Fruit fly (Drosophila melanogaster) whole organism, embryonic: ENCODE measurements around the gene CG43998.
A peak's percentile ranks its signal among the peaks of the same experiment; 100 is the strongest.

ENCODE experiments used
- B-H1 ChIP-seq: fragments of 200-800 bp; sonication (Bioruptor generic); IDR thresholded peaks from 3 replicates; pipeline ENCODE4 v1.3.6; 2022; ENCODE audit warnings: missing biosample characterization, missing genetic modification characterization
- BtbVII ChIP-seq: fragments of 200-800 bp; sonication (Bioruptor generic); optimal IDR thresholded peaks from 3 replicates; lab custom pipeline; 2017; ENCODE audit warnings: missing biosample characterization, mild to moderate bottlenecking, missing genetic modification characterization
- CG10147 ChIP-seq: fragments of 200-800 bp; sonication (Bioruptor generic); optimal IDR thresholded peaks from 2 replicates; lab custom pipeline; 2019; ENCODE audit warnings: missing biosample characterization, mild to moderate bottlenecking, missing genetic modification characterization, moderate library complexity
- CG10267 ChIP-seq: fragments of 200-800 bp; sonication (Bioruptor generic); optimal IDR thresholded peaks from 2 replicates; lab custom pipeline; 2018; ENCODE audit warnings: missing biosample characterization, mild to moderate bottlenecking, missing genetic modification characterization, moderate library complexity
- CG13287 ChIP-seq: fragments of 200-800 bp; sonication (Bioruptor generic); IDR thresholded peaks from 2 replicates; pipeline ENCODE4 v1.3.6; 2022; ENCODE audit warnings: missing biosample characterization, missing genetic modification characterization; ENCODE audit not compliant: partially characterized antibody
- CG13296 ChIP-seq: fragments of 200-800 bp; sonication (Bioruptor generic); optimal IDR thresholded peaks from 3 replicates; lab custom pipeline; 2018; ENCODE audit warnings: missing biosample characterization, mild to moderate bottlenecking, missing genetic modification characterization
- CG13775 ChIP-seq: fragments of 200-800 bp; sonication (Bioruptor generic); optimal IDR thresholded peaks from 3 replicates; lab custom pipeline; 2017; ENCODE audit warnings: missing biosample characterization, mild to moderate bottlenecking, missing genetic modification characterization
- CG16863 ChIP-seq: fragments of 200-800 bp; sonication (Bioruptor generic); optimal IDR thresholded peaks from 3 replicates; lab custom pipeline; 2016; ENCODE audit warnings: missing biosample characterization, missing genetic modification characterization
- CG17359 ChIP-seq: fragments of 200-800 bp; sonication (Bioruptor generic); optimal IDR thresholded peaks from 3 replicates; lab custom pipeline; 2018; ENCODE audit warnings: missing biosample characterization, mild to moderate bottlenecking, missing genetic modification characterization, moderate library complexity
- CG17802 ChIP-seq: fragments of 200-800 bp; sonication (Bioruptor generic); optimal IDR thresholded peaks from 2 replicates; lab custom pipeline; 2018; ENCODE audit warnings: missing biosample characterization, mild to moderate bottlenecking, missing genetic modification characterization, moderate library complexity
- CG2120 ChIP-seq: fragments of 200-800 bp; sonication (Bioruptor generic); optimal IDR thresholded peaks from 3 replicates; lab custom pipeline; 2016; ENCODE audit warnings: missing biosample characterization, missing genetic modification characterization
- CG31224 ChIP-seq: fragments of 200-800 bp; sonication (Bioruptor generic); IDR thresholded peaks from 2 replicates; pipeline ENCODE4 v1.3.6; 2022; ENCODE audit warnings: missing biosample characterization, missing genetic modification characterization
- CG31388 ChIP-seq: fragments of 200-800 bp; sonication (Bioruptor generic); optimal IDR thresholded peaks from 2 replicates; lab custom pipeline; 2016; ENCODE audit warnings: missing biosample characterization, missing genetic modification characterization
- CG32772 ChIP-seq: fragments of 200-800 bp; sonication (Bioruptor generic); IDR thresholded peaks from 2 replicates; pipeline ENCODE4 v1.3.6; 2022; ENCODE audit warnings: missing biosample characterization, missing genetic modification characterization
- CG3281 ChIP-seq: fragments of 200-800 bp; sonication (Bioruptor generic); optimal IDR thresholded peaks from 3 replicates; lab custom pipeline; 2017; ENCODE audit warnings: missing biosample characterization, mild to moderate bottlenecking, missing genetic modification characterization
- CG4328 ChIP-seq: fragments of 200-800 bp; sonication (Bioruptor generic); optimal IDR thresholded peaks from 3 replicates; lab custom pipeline; 2017; ENCODE audit warnings: missing biosample characterization, missing genetic modification reagents, missing genetic modification characterization
- CG6791 ChIP-seq: fragments of 200-800 bp; sonication (Bioruptor generic); IDR thresholded peaks from 3 replicates; pipeline ENCODE4 v1.3.6; 2022; ENCODE audit warnings: missing biosample characterization, missing genetic modification characterization; ENCODE audit not compliant: partially characterized antibody
- CG7271 ChIP-seq: fragments of 200-800 bp; sonication (Bioruptor generic); optimal IDR thresholded peaks from 2 replicates; lab custom pipeline; 2018; ENCODE audit warnings: missing biosample characterization, mild to moderate bottlenecking, missing genetic modification characterization, moderate library complexity
- CG8388 ChIP-seq: fragments of 200-800 bp; sonication (Bioruptor generic); optimal IDR thresholded peaks from 2 replicates; lab custom pipeline; 2019; ENCODE audit warnings: missing biosample characterization, mild to moderate bottlenecking, missing genetic modification characterization, moderate library complexity
- CTCF ChIP-seq: fragments of 200-800 bp; sonication (Bioruptor generic); optimal IDR thresholded peaks from 2 replicates; lab custom pipeline; 2017; ENCODE audit warnings: missing biosample characterization, mild to moderate bottlenecking, missing genetic modification characterization, moderate library complexity
- Dek ChIP-seq: fragments of 200-800 bp; sonication (Bioruptor generic); optimal IDR thresholded peaks from 3 replicates; lab custom pipeline; 2019; ENCODE audit warnings: missing biosample characterization, mild to moderate bottlenecking, missing genetic modification characterization, moderate library complexity
- Dip2 ChIP-seq: fragments of 200-800 bp; sonication (Bioruptor generic); IDR thresholded peaks from 2 replicates; pipeline ENCODE4 v1.3.6; 2022; ENCODE audit warnings: missing biosample characterization, missing genetic modification characterization
- H15 ChIP-seq: fragments of 200-800 bp; sonication (Bioruptor generic); IDR thresholded peaks from 3 replicates; pipeline ENCODE4 v1.3.6; 2022; ENCODE audit warnings: missing biosample characterization, missing genetic modification characterization
- Optix ChIP-seq: fragments of 200-800 bp; sonication (Bioruptor generic); IDR thresholded peaks from 3 replicates; pipeline ENCODE4 v1.3.6; 2022; ENCODE audit warnings: missing biosample characterization, missing genetic modification characterization
- Poxn ChIP-seq: fragments of 200-800 bp; sonication (Bioruptor generic); IDR thresholded peaks from 2 replicates; pipeline ENCODE4 v1.3.6; 2022; ENCODE audit warnings: missing biosample characterization, missing genetic modification characterization
- Sox102F ChIP-seq: fragments of 200-800 bp; sonication (Bioruptor generic); optimal IDR thresholded peaks from 2 replicates; lab custom pipeline; 2018; ENCODE audit warnings: missing biosample characterization, mild to moderate bottlenecking, missing genetic modification characterization, moderate library complexity
- Sry-δ ChIP-seq: fragments of 200-800 bp; sonication (Bioruptor generic); optimal IDR thresholded peaks from 2 replicates; lab custom pipeline; 2016; ENCODE audit warnings: missing biosample characterization, missing genetic modification characterization
- Taf1 ChIP-seq: fragments of 200-800 bp; sonication (Bioruptor generic); IDR thresholded peaks from 2 replicates; pipeline ENCODE4 v1.3.6; 2022; ENCODE audit warnings: missing biosample characterization, missing genetic modification characterization
- Trl ChIP-seq, 3 experiments: fragments of >200 bp in 2 of 3; fragments of 200-800 bp in 1 of 3; sonication (Bioruptor generic) in 1 of 3; optimal IDR thresholded peaks; 2 replicates in 1 of 3; 3 replicates in 2 of 3; lab custom pipeline; 2016 to 2017; ENCODE audit warnings: missing biosample characterization in 1 of 3, missing genetic modification characterization in 1 of 3
- YL-1 ChIP-seq: fragments of 200-800 bp; sonication (Bioruptor generic); optimal IDR thresholded peaks from 3 replicates; lab custom pipeline; 2017; ENCODE audit warnings: missing biosample characterization, mild to moderate bottlenecking, missing genetic modification characterization
- crc ChIP-seq: fragments of 200-800 bp; sonication (Bioruptor generic); optimal IDR thresholded peaks from 2 replicates; lab custom pipeline; 2016; ENCODE audit warnings: missing biosample characterization, missing genetic modification characterization
- dmrt11E ChIP-seq: fragments of 200-800 bp; sonication (Bioruptor generic); optimal IDR thresholded peaks from 3 replicates; lab custom pipeline; 2018; ENCODE audit warnings: missing biosample characterization, mild to moderate bottlenecking, missing genetic modification characterization, moderate library complexity
- fd102C ChIP-seq: fragments of 200-800 bp; sonication (Bioruptor generic); optimal IDR thresholded peaks from 2 replicates; lab custom pipeline; 2018; ENCODE audit warnings: missing biosample characterization, mild to moderate bottlenecking, missing genetic modification characterization, moderate library complexity
- gcm ChIP-seq: fragments of 200-800 bp; sonication (Bioruptor generic); optimal IDR thresholded peaks from 2 replicates; lab custom pipeline; 2019; ENCODE audit warnings: missing biosample characterization, mild to moderate bottlenecking, missing genetic modification characterization, moderate library complexity
- gt ChIP-seq: fragments of 200-800 bp; sonication (Bioruptor generic); IDR thresholded peaks from 2 replicates; pipeline ENCODE4 v1.3.6; 2022; ENCODE audit warnings: missing biosample characterization, missing genetic modification characterization
- jumu ChIP-seq: fragments of 200-800 bp; sonication (Bioruptor generic); optimal IDR thresholded peaks from 3 replicates; lab custom pipeline; 2016; ENCODE audit warnings: missing biosample characterization, missing genetic modification characterization
- kah ChIP-seq: fragments of 200-800 bp; sonication (Bioruptor generic); optimal IDR thresholded peaks from 2 replicates; lab custom pipeline; 2018; ENCODE audit warnings: missing biosample characterization, mild to moderate bottlenecking, missing genetic modification characterization
- lmd ChIP-seq: fragments of 200-800 bp; sonication (Bioruptor generic); IDR thresholded peaks from 2 replicates; pipeline ENCODE4 v1.3.6; 2022; ENCODE audit warnings: missing biosample characterization, missing genetic modification characterization
- mld ChIP-seq: fragments of 200-800 bp; sonication (Bioruptor generic); IDR thresholded peaks from 3 replicates; pipeline ENCODE4 v1.3.6; 2022; ENCODE audit warnings: missing biosample characterization, missing genetic modification characterization; ENCODE audit not compliant: partially characterized antibody
- org-1 ChIP-seq: fragments of 200-800 bp; sonication (Bioruptor generic); optimal IDR thresholded peaks from 2 replicates; lab custom pipeline; 2017; ENCODE audit warnings: missing biosample characterization, missing genetic modification characterization
- pfk ChIP-seq: fragments of 200-800 bp; sonication (Bioruptor generic); optimal IDR thresholded peaks from 2 replicates; lab custom pipeline; 2018; ENCODE audit warnings: missing biosample characterization, mild to moderate bottlenecking, missing genetic modification characterization, moderate library complexity
- phol ChIP-seq: fragments of 200-800 bp; sonication (Bioruptor generic); optimal IDR thresholded peaks from 3 replicates; lab custom pipeline; 2018; ENCODE audit warnings: missing biosample characterization, mild to moderate bottlenecking, missing genetic modification characterization, moderate library complexity
- psq ChIP-seq: fragments of 200-800 bp; sonication (Bioruptor generic); optimal IDR thresholded peaks from 2 replicates; lab custom pipeline; 2017; ENCODE audit warnings: missing biosample characterization, missing genetic modification characterization
- rib ChIP-seq: fragments of 200-800 bp; sonication (Bioruptor generic); IDR thresholded peaks from 2 replicates; pipeline ENCODE4 v1.3.6; 2022; ENCODE audit warnings: missing biosample characterization, missing genetic modification characterization
- sc ChIP-seq, 3 experiments: fragments of >200 bp in 2 of 3; fragments of 200-800 bp in 1 of 3; sonication (Bioruptor generic) in 1 of 3; optimal IDR thresholded peaks; 2 replicates in 2 of 3; 3 replicates in 1 of 3; lab custom pipeline; 2017; ENCODE audit warnings: mild to moderate bottlenecking in 1 of 3, missing biosample characterization in 1 of 3, missing genetic modification characterization in 1 of 3, missing genetic modification reagents in 1 of 3
- sd ChIP-seq: fragments of 200-800 bp; sonication (Bioruptor generic); optimal IDR thresholded peaks from 3 replicates; lab custom pipeline; 2018; ENCODE audit warnings: missing biosample characterization, mild to moderate bottlenecking, missing genetic modification characterization, moderate library complexity
- sima ChIP-seq: fragments of 200-800 bp; sonication (Bioruptor generic); optimal IDR thresholded peaks from 2 replicates; lab custom pipeline; 2016; ENCODE audit warnings: missing biosample characterization, missing genetic modification characterization
- vvl ChIP-seq: fragments of 200-800 bp; sonication (Bioruptor generic); IDR thresholded peaks from 2 replicates; pipeline ENCODE4 v1.3.6; 2022; ENCODE audit warnings: missing biosample characterization, missing genetic modification characterization
- wor ChIP-seq: fragments of 200-800 bp; sonication (Bioruptor generic); IDR thresholded peaks from 2 replicates; pipeline ENCODE4 v1.3.6; 2022; ENCODE audit warnings: missing biosample characterization, missing genetic modification characterization
- yki ChIP-seq: fragments of >200 bp; optimal IDR thresholded peaks from 3 replicates; lab custom pipeline; 2018
- zf30C ChIP-seq: fragments of 200-800 bp; sonication (Bioruptor generic); optimal IDR thresholded peaks from 3 replicates; lab custom pipeline; 2018; ENCODE audit warnings: missing biosample characterization, mild to moderate bottlenecking, missing genetic modification characterization
- zfh2 ChIP-seq: fragments of 200-800 bp; sonication (Bioruptor generic); optimal IDR thresholded peaks from 2 replicates; lab custom pipeline; 2016; ENCODE audit warnings: missing biosample characterization, missing genetic modification characterization

Gene CG43998

DNA sequence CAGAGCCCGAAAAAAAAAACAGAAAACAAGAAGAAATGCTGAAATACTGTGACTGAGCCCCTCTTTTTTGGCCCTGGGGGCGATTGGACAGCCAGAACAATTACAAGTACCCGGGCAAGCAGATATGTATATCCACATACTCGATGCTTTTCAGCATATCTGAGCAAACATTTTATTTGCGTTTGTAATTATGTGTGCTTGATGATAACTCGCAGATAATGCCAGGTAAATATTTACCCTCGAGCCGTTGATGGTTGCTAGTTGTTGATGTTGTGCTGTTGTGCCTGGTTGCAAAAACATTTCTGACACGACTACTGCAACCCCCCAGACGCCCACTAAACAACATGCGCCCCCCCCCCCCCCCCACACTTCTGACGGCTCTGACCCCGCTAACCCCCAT lies 9.4 kb downstream of the CG43998 start (continued):
- no peak for TF ChIP-seq Sry-δ (GFP tag; lab: Kevin White, UChicago)
- TF ChIP-seq CG7271, result no peak
- no peak for TF ChIP-seq vvl (GFP tag; lab: Robert Waterston, UW)
- no peak for TF ChIP-seq jumu (GFP tag; lab: Kevin White, UChicago)
- TF ChIP-seq fd102C (GFP tag; lab: Kevin White, UChicago), result no peak
- no peak for TF ChIP-seq CG31224 (GFP tag; lab: Robert Waterston, UW)
- TF ChIP-seq CG2120 (GFP tag; lab: Kevin White, UChicago), result no peak
- TF ChIP-seq CG8388 (GFP tag; lab: Kevin White, UChicago), result no peak
- TF ChIP-seq pfk, result no peak
- TF ChIP-seq CG17802 (tag; lab: Kevin White, UChicago), result no peak
- TF ChIP-seq sc (optimal IDR thresholded peaks at IDR 0.05; lab: Kevin White, UChicago), result no peak
- TF ChIP-seq sc (GFP tag; optimal IDR thresholded peaks at IDR 0.05; lab: Kevin White, UChicago), result no peak
- no peak for TF ChIP-seq dmrt11E (tag; lab: Kevin White, UChicago)
- TF ChIP-seq phol, result no peak
- TF ChIP-seq mld (GFP tag; lab: Robert Waterston, UW), result no peak
- peak; percentile 39 for TF ChIP-seq CTCF
- TF ChIP-seq zf30C (GFP tag; lab: Kevin White, UChicago), result no peak
- no peak for TF ChIP-seq gt (GFP tag; lab: Robert Waterston, UW)
- peak; percentile 55 for TF ChIP-seq kah
- TF ChIP-seq CG10147 (GFP tag; lab: Kevin White, UChicago), result peak; percentile 19
- no peak; the same call in 1 of the 2 replicates for TF ChIP-seq lmd (GFP tag; lab: Robert Waterston, UW)
- TF ChIP-seq Trl (optimal IDR thresholded peaks at IDR 0.05; lab: Kevin White, UChicago), result no peak
- no peak for TF ChIP-seq Trl (GFP tag; optimal IDR thresholded peaks at IDR 0.05; lab: Kevin White, UChicago)
- TF ChIP-seq CG13296, result peak; percentile 88
- peak; percentile 63 for TF ChIP-seq CG17359
- no peak for TF ChIP-seq crc
- no peak for TF ChIP-seq sima (GFP tag; lab: Kevin White, UChicago)
- peak; percentile 0 for TF ChIP-seq gcm (GFP tag; lab: Kevin White, UChicago)
- no peak for TF ChIP-seq CG6791 (GFP tag; lab: Robert Waterston, UW)
- no peak for TF ChIP-seq Optix
- peak; percentile 72 for TF ChIP-seq CG3281 (GFP tag; lab: Kevin White, UChicago)
- TF ChIP-seq Dip2, result no peak
- TF ChIP-seq Taf1 (GFP tag; lab: Robert Waterston, UW), result no peak
- TF ChIP-seq org-1 (GFP tag; lab: Kevin White, UChicago), result peak; percentile 47
- TF ChIP-seq rib (GFP tag; lab: Robert Waterston, UW), result no peak
- TF ChIP-seq CG10267 (tag; lab: Kevin White, UChicago), result no peak
- peak; percentile 23 for TF ChIP-seq sd (tag; lab: Kevin White, UChicago)
- TF ChIP-seq psq (GFP tag; lab: Kevin White, UChicago), result no peak
- TF ChIP-seq Dek (tag; lab: Kevin White, UChicago), result no peak
- peak; percentile 30 for TF ChIP-seq CG4328
- no peak for TF ChIP-seq H15 (GFP tag; lab: Robert Waterston, UW)
- TF ChIP-seq Sox102F (GFP tag; lab: Kevin White, UChicago), result peak; percentile 10
- TF ChIP-seq CG31388 (GFP tag; lab: Kevin White, UChicago), result no peak
- no peak for TF ChIP-seq CG13287 (GFP tag; lab: Robert Waterston, UW)
- no peak; the same call in 2 of the 3 replicates for TF ChIP-seq B-H1 (GFP tag; lab: Robert Waterston, UW)
- TF ChIP-seq yki (lab: Kevin White, UChicago), result no peak
- no peak for TF ChIP-seq zfh2 (GFP tag; lab: Kevin White, UChicago)
- no peak for TF ChIP-seq CG16863 (GFP tag; lab: Kevin White, UChicago)
- TF ChIP-seq YL-1, result no peak
- no peak for TF ChIP-seq Poxn
- peak; percentile 83 for TF ChIP-seq BtbVII (GFP tag; lab: Kevin White, UChicago)
- no peak for TF ChIP-seq wor (GFP tag; lab: Robert Waterston, UW)
- no peak for TF ChIP-seq CG32772 (GFP tag; lab: Robert Waterston, UW)
- TF ChIP-seq CG13775 (GFP tag; lab: Kevin White, UChicago), result peak; percentile 3
